Worm (Caenorhabditis elegans): ENCODE measurements around the gene F09E5.3.

DNA sequence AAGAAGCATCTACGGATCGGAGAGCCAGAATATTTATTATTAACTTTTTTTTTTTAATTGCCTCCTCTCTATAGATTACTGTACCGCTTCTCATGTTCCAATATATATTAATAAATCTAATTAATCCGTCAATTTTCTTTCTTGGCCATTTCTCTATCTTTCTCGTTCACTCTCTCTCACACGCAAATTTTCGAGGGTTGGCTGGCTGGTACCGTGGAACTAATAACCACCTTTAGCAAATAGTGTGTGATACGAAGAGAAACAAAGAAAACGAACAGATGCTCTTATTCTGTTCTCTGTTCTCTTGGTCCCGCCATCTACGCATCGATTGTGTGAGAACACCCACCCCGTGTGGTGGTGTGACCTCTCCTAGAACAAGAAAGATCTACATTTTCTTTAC is 44.5 kb downstream of the F09E5.3 start:
- TF ChIP-seq nhr-11 (tag; optimal IDR thresholded peaks at IDR 0.05) (no peak), snpc-4 (tag; optimal IDR thresholded peaks at IDR 0.05) (no peak)
